Fruit fly (Drosophila melanogaster) whole organism, embryonic: Measurements from ENCODE around the gene Duox.

Experiments used
- Abd-B ChIP-seq: fragments of 200-800 bp; sonication (Bioruptor generic); optimal IDR thresholded peaks from 2 replicates; lab custom pipeline; 2018; ENCODE audit warnings: missing biosample characterization, mild to moderate bottlenecking, missing genetic modification characterization, moderate library complexity
- CG10209 ChIP-seq: fragments of 200-800 bp; sonication (Bioruptor generic); optimal IDR thresholded peaks from 3 replicates; lab custom pipeline; 2017; ENCODE audit warnings: missing biosample characterization, mild to moderate bottlenecking, missing genetic modification characterization, missing genetic modification reagents
- CG10274 ChIP-seq: fragments of 200-800 bp; sonication (Bioruptor generic); optimal IDR thresholded peaks from 3 replicates; lab custom pipeline; 2017; ENCODE audit warnings: missing biosample characterization, mild to moderate bottlenecking, missing genetic modification characterization
- CG10431 ChIP-seq: fragments of 200-800 bp; sonication (Bioruptor generic); optimal IDR thresholded peaks from 3 replicates; lab custom pipeline; 2018; ENCODE audit warnings: missing biosample characterization, mild to moderate bottlenecking, missing genetic modification characterization
- CG10565 ChIP-seq: fragments of 200-800 bp; sonication (Bioruptor generic); optimal IDR thresholded peaks from 3 replicates; lab custom pipeline; 2016; ENCODE audit warnings: missing biosample characterization, mild to moderate bottlenecking, missing genetic modification characterization
- CG11247 ChIP-seq: fragments of 200-800 bp; sonication (Bioruptor generic); IDR thresholded peaks from 2 replicates; pipeline ENCODE4 v1.3.6; 2022; ENCODE audit warnings: missing biosample characterization, missing genetic modification characterization
- CG11696 ChIP-seq: fragments of 200-800 bp; sonication (Bioruptor generic); IDR thresholded peaks from 2 replicates; pipeline ENCODE4 v1.3.6; 2022; ENCODE audit warnings: missing biosample characterization, missing genetic modification characterization
- CG14710 ChIP-seq: fragments of 200-800 bp; sonication (Bioruptor generic); optimal IDR thresholded peaks from 3 replicates; lab custom pipeline; 2019; ENCODE audit warnings: missing biosample characterization, mild to moderate bottlenecking, missing genetic modification characterization, moderate library complexity
- CG15601 ChIP-seq: fragments of 200-800 bp; sonication (Bioruptor generic); optimal IDR thresholded peaks from 3 replicates; lab custom pipeline; 2019; ENCODE audit warnings: missing biosample characterization, mild to moderate bottlenecking, missing genetic modification characterization, moderate library complexity
- CG17912 ChIP-seq: fragments of 200-800 bp; sonication (Bioruptor generic); optimal IDR thresholded peaks from 2 replicates; lab custom pipeline; 2018; ENCODE audit warnings: missing biosample characterization, mild to moderate bottlenecking, missing genetic modification characterization
- CG18011 ChIP-seq: fragments of 200-800 bp; sonication (Bioruptor generic); optimal IDR thresholded peaks from 2 replicates; lab custom pipeline; 2017; ENCODE audit warnings: missing biosample characterization, missing genetic modification characterization, mild to moderate bottlenecking, moderate library complexity, missing genotype
- CG2712 ChIP-seq: fragments of 200-800 bp; optimal IDR thresholded peaks from 3 replicates; lab custom pipeline; 2019; ENCODE audit warnings: missing biosample characterization, mild to moderate bottlenecking, missing genetic modification characterization, moderate library complexity
- CG4707 ChIP-seq: fragments of 200-800 bp; sonication (Bioruptor generic); optimal IDR thresholded peaks from 2 replicates; lab custom pipeline; 2018; ENCODE audit warnings: missing biosample characterization, mild to moderate bottlenecking, missing genetic modification characterization, moderate library complexity
- CG7372 ChIP-seq: fragments of 200-800 bp; sonication (Bioruptor generic); IDR thresholded peaks from 2 replicates; pipeline ENCODE4 v1.3.6; 2022; ENCODE audit warnings: missing biosample characterization, missing genetic modification characterization
- CG8089 ChIP-seq: fragments of 200-800 bp; sonication (Bioruptor generic); optimal IDR thresholded peaks from 3 replicates; lab custom pipeline; 2016; ENCODE audit warnings: missing biosample characterization, missing genetic modification characterization
- CG8924 ChIP-seq: fragments of 200-800 bp; optimal IDR thresholded peaks from 3 replicates; lab custom pipeline; 2019; ENCODE audit warnings: missing biosample characterization, mild to moderate bottlenecking, missing genetic modification characterization, moderate library complexity
- CG9876 ChIP-seq: fragments of 200-800 bp; sonication (Bioruptor generic); optimal IDR thresholded peaks from 2 replicates; lab custom pipeline; 2016; ENCODE audit warnings: missing biosample characterization, missing genetic modification characterization
- Dfd ChIP-seq, 2 experiments: fragments of >200 bp; optimal IDR thresholded peaks; 2 replicates each; lab custom pipeline; 2017; ENCODE audit warnings: missing biosample characterization in 2 of 2, missing genetic modification characterization in 2 of 2
- Dll ChIP-seq: fragments of 200-800 bp; sonication (Bioruptor generic); IDR thresholded peaks from 4 replicates; pipeline ENCODE4 v1.3.6; 2022; ENCODE audit warnings: missing biosample characterization, missing genetic modification characterization; ENCODE audit not compliant: partially characterized antibody
- Doc2 ChIP-seq: fragments of 200-800 bp; sonication (Bioruptor generic); IDR thresholded peaks from 2 replicates; pipeline ENCODE4 v1.3.6; 2022; ENCODE audit warnings: missing biosample characterization, missing genetic modification characterization
- Elba2 ChIP-seq: fragments of 200-800 bp; sonication (Bioruptor generic); optimal IDR thresholded peaks from 3 replicates; lab custom pipeline; 2016; ENCODE audit warnings: missing biosample characterization, missing genetic modification characterization
- Fer2 ChIP-seq: fragments of 200-800 bp; sonication (Bioruptor generic); optimal IDR thresholded peaks from 2 replicates; lab custom pipeline; 2018; ENCODE audit warnings: missing biosample characterization, mild to moderate bottlenecking, missing genetic modification characterization, moderate library complexity
- Gug ChIP-seq: fragments of 200-800 bp; sonication (Bioruptor generic); IDR thresholded peaks from 4 replicates; pipeline ENCODE4 v1.3.6; 2022; ENCODE audit warnings: missing biosample characterization, missing genetic modification characterization
- HLHmδ ChIP-seq: fragments of 200-800 bp; sonication (Bioruptor generic); optimal IDR thresholded peaks from 2 replicates; lab custom pipeline; 2018; ENCODE audit warnings: missing biosample characterization, mild to moderate bottlenecking, missing genetic modification characterization, moderate library complexity
- Hmr ChIP-seq: fragments of 200-800 bp; sonication (Bioruptor generic); optimal IDR thresholded peaks from 3 replicates; lab custom pipeline; 2017; ENCODE audit warnings: mild to moderate bottlenecking, missing biosample characterization, missing genetic modification reagents, missing genetic modification characterization
- Hsf ChIP-seq: fragments of 200-800 bp; sonication (Bioruptor generic); optimal IDR thresholded peaks from 3 replicates; lab custom pipeline; 2016; ENCODE audit warnings: missing biosample characterization, missing genetic modification characterization
- MTF-1 ChIP-seq: fragments of 200-800 bp; sonication (Bioruptor generic); optimal IDR thresholded peaks from 2 replicates; lab custom pipeline; 2018; ENCODE audit warnings: missing biosample characterization, mild to moderate bottlenecking, missing genetic modification characterization, borderline replicate concordance
- Meics ChIP-seq: fragments of 200-800 bp; sonication (Bioruptor generic); optimal IDR thresholded peaks from 2 replicates; lab custom pipeline; 2017; ENCODE audit warnings: missing biosample characterization, mild to moderate bottlenecking, missing genetic modification characterization
- Oaz ChIP-seq: fragments of 200-800 bp; sonication (Bioruptor generic); IDR thresholded peaks from 2 replicates; pipeline ENCODE4 v1.3.6; 2022; ENCODE audit warnings: missing biosample characterization, missing genetic modification characterization
- Stat92E ChIP-seq, 3 experiments: fragments of >200 bp in 2 of 3; fragments of 200-800 bp in 1 of 3; sonication (Bioruptor generic) in 1 of 3; optimal IDR thresholded peaks; 2 replicates each; lab custom pipeline; 2017 to 2019; ENCODE audit warnings: missing biosample characterization in 3 of 3, missing genetic modification characterization in 3 of 3, mild to moderate bottlenecking in 1 of 3, moderate library complexity in 1 of 3
- al ChIP-seq: fragments of 200-800 bp; sonication (Bioruptor generic); IDR thresholded peaks from 2 replicates; pipeline ENCODE4 v1.3.6; 2022; ENCODE audit warnings: missing biosample characterization, missing genetic modification characterization
- az2 ChIP-seq: fragments of 200-800 bp; sonication (Bioruptor generic); optimal IDR thresholded peaks from 3 replicates; lab custom pipeline; 2016; ENCODE audit warnings: missing biosample characterization, missing genetic modification characterization
- cato ChIP-seq: fragments of 200-800 bp; sonication (Bioruptor generic); optimal IDR thresholded peaks from 2 replicates; lab custom pipeline; 2016; ENCODE audit warnings: missing biosample characterization, missing genetic modification characterization, borderline replicate concordance
- caup ChIP-seq: fragments of 200-800 bp; sonication (Bioruptor generic); optimal IDR thresholded peaks from 3 replicates; lab custom pipeline; 2017; ENCODE audit warnings: missing biosample characterization, mild to moderate bottlenecking, missing genetic modification characterization, moderate library complexity; ENCODE audit not compliant: severe bottlenecking
- cg ChIP-seq: fragments of 200-800 bp; sonication (Bioruptor generic); optimal IDR thresholded peaks from 3 replicates; lab custom pipeline; 2019; ENCODE audit warnings: missing biosample characterization, mild to moderate bottlenecking, missing genetic modification characterization, moderate library complexity
- crc ChIP-seq: fragments of 200-800 bp; sonication (Bioruptor generic); optimal IDR thresholded peaks from 2 replicates; lab custom pipeline; 2016; ENCODE audit warnings: missing biosample characterization, missing genetic modification characterization
- danr ChIP-seq: fragments of 200-800 bp; sonication (Bioruptor generic); IDR thresholded peaks from 2 replicates; pipeline ENCODE4 v1.3.6; 2022; ENCODE audit warnings: missing biosample characterization, missing genetic modification characterization
- en ChIP-seq: fragments of 200-800 bp; sonication (Bioruptor generic); optimal IDR thresholded peaks from 2 replicates; lab custom pipeline; 2016; ENCODE audit warnings: missing biosample characterization, missing genetic modification characterization
- eyg ChIP-seq: fragments of 200-800 bp; sonication (Bioruptor generic); optimal IDR thresholded peaks from 3 replicates; lab custom pipeline; 2016; ENCODE audit warnings: missing biosample characterization, missing genetic modification characterization
- jumu ChIP-seq: fragments of 200-800 bp; sonication (Bioruptor generic); optimal IDR thresholded peaks from 3 replicates; lab custom pipeline; 2016; ENCODE audit warnings: missing biosample characterization, missing genetic modification characterization
- kay ChIP-seq: fragments of 200-800 bp; sonication (Bioruptor generic); optimal IDR thresholded peaks from 2 replicates; lab custom pipeline; 2016; ENCODE audit warnings: missing biosample characterization, missing genetic modification characterization
- lab ChIP-seq: fragments of 200-800 bp; sonication (Bioruptor generic); optimal IDR thresholded peaks from 3 replicates; lab custom pipeline; 2017; ENCODE audit warnings: missing biosample characterization, missing genetic modification characterization, mild to moderate bottlenecking, moderate library complexity, missing genetic modification reagents
- lmd ChIP-seq: fragments of 200-800 bp; sonication (Bioruptor generic); IDR thresholded peaks from 2 replicates; pipeline ENCODE4 v1.3.6; 2022; ENCODE audit warnings: missing biosample characterization, missing genetic modification characterization
- mld ChIP-seq: fragments of 200-800 bp; sonication (Bioruptor generic); IDR thresholded peaks from 3 replicates; pipeline ENCODE4 v1.3.6; 2022; ENCODE audit warnings: missing biosample characterization, missing genetic modification characterization; ENCODE audit not compliant: partially characterized antibody
- prd ChIP-seq, 3 experiments: fragments of >200 bp in 2 of 3; fragments of 200-800 bp in 1 of 3; sonication (Bioruptor generic) in 1 of 3; optimal IDR thresholded peaks in 2 of 3; IDR thresholded peaks in 1 of 3; 2 replicates in 2 of 3; 3 replicates in 1 of 3; pipeline versions ENCODE4 v1.3.6 to Lab custom; 2017 to 2022; ENCODE audit warnings: missing biosample characterization in 1 of 3, missing genetic modification characterization in 1 of 3
- schlank ChIP-seq: fragments of 200-800 bp; sonication (Bioruptor generic); optimal IDR thresholded peaks from 2 replicates; lab custom pipeline; 2018; ENCODE audit warnings: missing biosample characterization, mild to moderate bottlenecking, missing genetic modification characterization
- stwl ChIP-seq: fragments of 200-800 bp; sonication (Bioruptor generic); optimal IDR thresholded peaks from 3 replicates; lab custom pipeline; 2018; ENCODE audit warnings: missing biosample characterization, mild to moderate bottlenecking, missing genetic modification characterization, moderate library complexity
- tap ChIP-seq: fragments of 200-800 bp; optimal IDR thresholded peaks from 3 replicates; lab custom pipeline; 2019; ENCODE audit warnings: missing biosample characterization, mild to moderate bottlenecking, missing genetic modification characterization, moderate library complexity

Duox gene

DNA sequence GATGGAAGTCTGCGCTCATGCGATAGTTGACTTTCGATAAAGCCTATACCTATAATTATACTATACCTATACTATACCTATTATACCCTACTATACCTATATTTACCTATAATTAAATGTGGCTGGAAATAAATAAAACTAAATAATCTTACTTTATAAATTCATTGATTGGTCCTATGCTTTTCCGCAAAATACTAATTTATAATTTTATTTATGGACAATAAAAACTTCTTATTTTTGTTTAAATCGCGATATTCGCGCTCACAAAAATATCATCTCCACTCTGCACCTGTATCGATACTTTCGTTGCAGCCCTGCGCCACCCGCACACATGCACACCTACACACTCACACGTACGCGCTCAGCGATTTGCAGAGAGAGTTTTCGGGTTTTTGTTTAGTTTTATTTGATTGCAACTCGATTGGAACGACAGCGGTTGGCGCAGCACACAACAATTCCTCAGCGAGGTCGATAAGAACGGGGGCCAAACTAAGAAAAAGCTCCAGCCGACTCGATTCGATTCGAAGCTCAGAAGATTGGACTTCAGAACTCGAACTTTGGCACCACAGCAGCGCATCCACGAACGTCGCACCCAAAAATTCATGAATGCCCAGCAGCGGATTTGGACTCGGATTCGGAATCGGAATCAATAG is 44.6 kb upstream of the Duox start, which contains the start of gene CG8814 (continued):
- TF ChIP-seq lab (peak; percentile 75), CG8089 (GFP tag; lab: Kevin White, UChicago) (no peak), Hmr (GFP tag; lab: Kevin White, UChicago) (peak; percentile 69), Hsf (GFP tag; lab: Kevin White, UChicago) (peak; percentile 37), az2 (GFP tag; lab: Kevin White, UChicago) (peak; percentile 63), Dll (GFP tag; lab: Robert Waterston, UW) (peak; percentile 90), CG2712 (tag; lab: Kevin White, UChicago) (peak; percentile 75), Stat92E (GFP tag; optimal IDR thresholded peaks at IDR 0.05; lab: Kevin White, UChicago) (no peak), mld (GFP tag; lab: Robert Waterston, UW) (peak; percentile 68; the same call in 2 of the 3 replicates), en (GFP tag; lab: Kevin White, UChicago) (no peak), CG11696 (no peak), caup (GFP tag; lab: Kevin White, UChicago) (peak; percentile 41), CG18011 (peak; percentile 28), CG8924 (peak; percentile 82), CG9876 (GFP tag; lab: Kevin White, UChicago) (peak; percentile 0), stwl (tag; lab: Kevin White, UChicago) (peak; percentile 30), kay (peak; percentile 53), Meics (GFP tag; lab: Kevin White, UChicago) (peak; percentile 42), cato (GFP tag; lab: Kevin White, UChicago) (peak; percentile 48), MTF-1 (GFP tag; lab: Kevin White, UChicago) (peak; percentile 12), Doc2 (no peak), Gug (GFP tag; lab: Robert Waterston, UW) (peak; percentile 77; the same call in 3 of the 4 replicates), crc (no peak), CG17912 (no peak), al (GFP tag; lab: Robert Waterston, UW) (peak; percentile 78), lmd (GFP tag; lab: Robert Waterston, UW) (peak; percentile 57; the same call in 1 of the 2 replicates), jumu (peak; percentile 43), CG7372 (GFP tag; lab: Robert Waterston, UW) (no peak; the same call in 1 of the 2 replicates), CG11247 (GFP tag; lab: Robert Waterston, UW) (peak; percentile 63; the same call in 1 of the 2 replicates), CG15601 (tag; lab: Kevin White, UChicago) (peak; percentile 68), schlank (tag; lab: Kevin White, UChicago) (peak; percentile 1), Dfd (GFP tag; optimal IDR thresholded peaks at IDR 0.05; lab: Kevin White, UChicago) (no peak), eyg (GFP tag; lab: Kevin White, UChicago) (no peak), Oaz (0 out of 2 replicates have a peak, but pooled peaks have one; percentile 29), danr (GFP tag; lab: Robert Waterston, UW) (no peak), CG10274 (GFP tag; lab: Kevin White, UChicago) (peak; percentile 74), tap (tag; lab: Kevin White, UChicago) (no peak), CG10431 (no peak), CG10565 (GFP tag; lab: Kevin White, UChicago) (no peak), Elba2 (GFP tag; lab: Kevin White, UChicago) (no peak), HLHmδ (GFP tag; lab: Kevin White, UChicago) (no peak), Fer2 (peak; percentile 18), cg (GFP tag; lab: Kevin White, UChicago) (peak; percentile 96), Abd-B (GFP tag; lab: Kevin White, UChicago) (peak; percentile 66), CG14710 (peak; percentile 86), CG10209 (GFP tag; lab: Kevin White, UChicago) (peak; percentile 58), prd (optimal IDR thresholded peaks at IDR 0.05; lab: Kevin White, UChicago) (no peak), prd (GFP tag; IDR thresholded peaks at IDR 0.05; lab: Robert Waterston, UW) (peak; percentile 83), CG4707 (GFP tag; lab: Kevin White, UChicago) (no peak)
